Worm (Caenorhabditis elegans): ENCODE data around the gene C44C10.10.

DNA sequence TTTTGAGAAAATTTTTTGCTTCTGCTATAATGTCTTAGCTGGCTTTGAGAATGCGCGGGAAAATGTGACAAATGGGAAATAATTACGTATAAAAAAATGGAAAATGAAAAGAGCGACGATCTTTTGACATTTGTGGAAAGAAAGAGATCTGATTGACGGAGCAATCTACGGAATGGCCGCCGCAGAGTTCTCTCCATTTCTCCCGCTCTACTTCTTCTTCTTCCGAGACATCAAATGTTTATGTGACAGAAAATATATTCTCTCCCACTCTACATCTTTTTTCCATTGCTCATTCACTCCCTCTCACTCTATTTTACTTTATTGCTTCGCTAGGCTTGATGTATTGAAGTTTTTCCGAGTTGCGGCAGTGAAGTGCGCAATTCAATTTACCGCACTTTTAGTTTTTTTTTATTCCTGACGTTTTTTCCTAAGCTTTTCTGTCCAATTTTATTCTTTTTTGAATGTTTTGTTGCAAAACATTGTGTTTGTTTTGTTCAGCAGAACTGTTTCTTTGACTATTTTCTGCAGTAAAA lies 49.6 kb upstream of the C44C10.10 start:
- TF ChIP-seq lin-1 (GFP tag; IDR thresholded peaks at IDR 0.05) (no peak), jun-1 (tag; optimal IDR thresholded peaks at IDR 0.05) (no peak)
